Worm (Caenorhabditis elegans): ENCODE results near the gene symk-1.

Gene symk-1

DNA sequence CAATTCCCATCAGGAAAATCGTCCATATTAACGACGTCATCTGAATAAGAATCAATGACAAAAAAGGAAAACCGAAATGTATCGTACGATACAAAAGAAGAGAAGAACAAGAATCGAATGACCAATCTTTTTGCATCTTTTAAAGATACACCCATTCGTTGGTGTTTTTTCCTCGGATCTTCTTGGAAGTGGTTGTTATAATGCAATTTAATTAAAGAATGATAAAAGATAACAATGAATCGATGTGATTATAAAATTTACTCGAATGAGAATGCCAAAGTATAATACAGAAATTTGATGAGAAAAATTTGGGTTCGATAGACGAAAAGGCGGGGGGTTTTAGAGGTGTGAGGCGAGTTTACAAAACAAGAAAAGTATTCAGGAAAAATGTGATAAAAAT lies 58.9 kb downstream of the symk-1 start, which contains the start of gene F41E6.12:
Gene F41E6.12 (minus strand): TSS at position 101 of the 400 bp plus-strand sequence.
- TF ChIP-seq dao-5 (tag; optimal IDR thresholded peaks at IDR 0.05) (no peak), W03F9.2 (tag; optimal IDR thresholded peaks at IDR 0.05) (no peak), him-1 (tag; optimal IDR thresholded peaks at IDR 0.05) (no peak)
